Worm (Caenorhabditis elegans) whole organism, L4 larva: Measurements from ENCODE around the gene clec-67.
A peak's percentile ranks its signal among the peaks of the same experiment; 100 is the strongest.

Source experiments
- F44E2.7 ChIP-seq: fragments of 200-800 bp; sonication (Bioruptor generic); IDR thresholded peaks from 2 replicates; pipeline ENCODE4 v2.1.2; 2022; ENCODE audit warnings: missing genetic modification characterization, missing compliant biosample characterization
- ZK546.5 ChIP-seq, 2 experiments: sonication (generic microtip); optimal IDR thresholded peaks; 2 replicates each; lab custom pipeline; 2017; ENCODE audit warnings: missing biosample characterization in 2 of 2, missing genetic modification characterization in 2 of 2
- ceh-20 ChIP-seq: fragments of 200-800 bp; sonication (Bioruptor generic); IDR thresholded peaks from 2 replicates; pipeline ENCODE4 v1.3.6; 2022; ENCODE audit warnings: missing genetic modification reagents, missing genetic modification characterization, missing compliant biosample characterization
- ceh-62 ChIP-seq: sonication (generic microtip); optimal IDR thresholded peaks from 2 replicates; lab custom pipeline; 2017; ENCODE audit warnings: missing biosample characterization, missing genetic modification characterization
- daf-16 ChIP-seq, 3 experiments: sonication (generic microtip); optimal IDR thresholded peaks; 2 replicates each; lab custom pipeline; 2016 to 2017; ENCODE audit warnings: missing genetic modification characterization in 3 of 3, missing genetic modification reagents in 3 of 3, mild to moderate bottlenecking in 2 of 3, missing compliant biosample characterization in 2 of 3, missing biosample characterization in 1 of 3, moderate library complexity in 1 of 3
- daf-8 ChIP-seq: fragments of 200-800 bp; sonication (Bioruptor generic); IDR thresholded peaks from 2 replicates; pipeline ENCODE4 v1.3.6; 2022; ENCODE audit warnings: missing genetic modification characterization, missing compliant biosample characterization
- dmd-6 ChIP-seq: fragments of 200-800 bp; sonication (Bioruptor generic); IDR thresholded peaks from 2 replicates; pipeline ENCODE4 v1.3.6; 2022; ENCODE audit warnings: missing genetic modification reagents, missing genetic modification characterization, missing compliant biosample characterization
- dmd-8 ChIP-seq: fragments of 200-800 bp; sonication (Bioruptor generic); IDR thresholded peaks from 2 replicates; pipeline ENCODE4 v1.3.6; 2022; ENCODE audit warnings: missing genetic modification characterization, missing compliant biosample characterization
- dmd-9 ChIP-seq: fragments of 200-800 bp; sonication (Bioruptor generic); IDR thresholded peaks from 2 replicates; pipeline ENCODE4 v1.3.6; 2022; ENCODE audit warnings: missing genetic modification reagents, missing genetic modification characterization, missing compliant biosample characterization
- dve-1 ChIP-seq: sonication (generic microtip); optimal IDR thresholded peaks from 2 replicates; lab custom pipeline; 2017; ENCODE audit warnings: antibody characterized with exemption, mild to moderate bottlenecking, missing genetic modification characterization, missing compliant biosample characterization; ENCODE audit not compliant: insufficient read depth
- fkh-10 ChIP-seq: fragments of 150-350 bp; optimal IDR thresholded peaks from 2 replicates; lab custom pipeline; 2014; ENCODE audit warnings: missing biosample characterization, missing genetic modification reagents, missing genetic modification characterization
- hif-1 ChIP-seq, 2 experiments: sonication (generic microtip); optimal IDR thresholded peaks; 2 replicates each; lab custom pipeline; 2016 to 2017; ENCODE audit warnings: missing compliant biosample characterization in 2 of 2, missing genetic modification characterization in 2 of 2, missing genetic modification reagents in 2 of 2, missing genotype in 2 of 2, mild to moderate bottlenecking in 1 of 2
- hlh-11 ChIP-seq: fragments of 200-800 bp; sonication (Bioruptor generic); optimal IDR thresholded peaks from 2 replicates; lab custom pipeline; 2018; ENCODE audit warnings: mild to moderate bottlenecking, missing genetic modification characterization, missing compliant biosample characterization
- hlh-30 ChIP-seq: sonication (generic microtip); optimal IDR thresholded peaks from 2 replicates; lab custom pipeline; 2017; ENCODE audit warnings: antibody characterized with exemption, mild to moderate bottlenecking, missing genetic modification characterization, missing compliant biosample characterization; ENCODE audit not compliant: insufficient read depth
- jun-1 ChIP-seq: fragments of 150-350 bp; optimal IDR thresholded peaks from 2 replicates; lab custom pipeline; 2014; ENCODE audit warnings: missing biosample characterization, missing genetic modification reagents, missing genetic modification characterization
- lim-7 ChIP-seq: fragments of 200-800 bp; sonication (Bioruptor generic); IDR thresholded peaks from 2 replicates; pipeline ENCODE4 v1.3.6; 2022; ENCODE audit warnings: missing genetic modification characterization, missing compliant biosample characterization
- nhr-10 ChIP-seq: fragments of 150-350 bp; optimal IDR thresholded peaks from 2 replicates; lab custom pipeline; 2014; ENCODE audit warnings: missing biosample characterization, missing genetic modification characterization
- nhr-102 ChIP-seq: sonication (generic microtip); optimal IDR thresholded peaks from 2 replicates; lab custom pipeline; 2016; ENCODE audit warnings: mild to moderate bottlenecking, missing genetic modification characterization, moderate library complexity, missing compliant biosample characterization
- nhr-111 ChIP-seq: fragments of 200-800 bp; sonication (Bioruptor generic); optimal IDR thresholded peaks from 2 replicates; lab custom pipeline; 2018; ENCODE audit warnings: mild to moderate bottlenecking, missing genetic modification characterization, missing compliant biosample characterization
- nhr-25 ChIP-seq: sonication (generic microtip); optimal IDR thresholded peaks from 2 replicates; lab custom pipeline; 2017; ENCODE audit warnings: missing genetic modification characterization, mild to moderate bottlenecking, missing compliant biosample characterization, antibody characterized with exemption, moderate library complexity, borderline replicate concordance; ENCODE audit not compliant: insufficient read depth
- nhr-28 ChIP-seq: fragments of 150-350 bp; optimal IDR thresholded peaks from 2 replicates; lab custom pipeline; 2014; ENCODE audit warnings: missing biosample characterization, missing genetic modification characterization
- nhr-41 ChIP-seq: fragments of 200-800 bp; sonication (Bioruptor generic); IDR thresholded peaks from 2 replicates; pipeline ENCODE4 v1.3.6; 2022; ENCODE audit warnings: missing genetic modification reagents, missing genetic modification characterization, missing compliant biosample characterization
- nhr-6 ChIP-seq: fragments of 150-350 bp; optimal IDR thresholded peaks from 2 replicates; lab custom pipeline; 2014; ENCODE audit warnings: missing biosample characterization, missing genetic modification characterization
- nhr-77 ChIP-seq: fragments of 150-350 bp; optimal IDR thresholded peaks from 2 replicates; lab custom pipeline; 2014; ENCODE audit warnings: missing biosample characterization, missing genetic modification characterization
- pha-4 ChIP-seq, 2 experiments: fragments of 150-350 bp in 1 of 2; fragments of 200-800 bp in 1 of 2; sonication (Bioruptor generic) in 1 of 2; IDR thresholded peaks in 1 of 2; optimal IDR thresholded peaks in 1 of 2; 2 replicates each; pipeline versions ENCODE4 v1.3.6 to Lab custom; 2014 to 2022; ENCODE audit warnings: missing genetic modification characterization in 2 of 2, missing genetic modification reagents in 2 of 2, missing biosample characterization in 1 of 2, missing compliant biosample characterization in 1 of 2
- php-3 ChIP-seq: fragments of 200-800 bp; sonication (Bioruptor generic); IDR thresholded peaks from 2 replicates; pipeline ENCODE4 v1.3.6; 2022; ENCODE audit warnings: missing genetic modification reagents, missing genetic modification characterization, missing compliant biosample characterization
- pqm-1 ChIP-seq: sonication (generic microtip); optimal IDR thresholded peaks from 2 replicates; lab custom pipeline; 2017; ENCODE audit warnings: missing biosample characterization, missing genetic modification characterization
- set-16 ChIP-seq: fragments of 200-800 bp; sonication (Bioruptor generic); IDR thresholded peaks from 2 replicates; pipeline ENCODE4 v1.3.6; 2022; ENCODE audit warnings: missing genetic modification reagents, missing genetic modification characterization, missing compliant biosample characterization
- snpc-4 ChIP-seq: fragments of 150-350 bp; optimal IDR thresholded peaks from 2 replicates; lab custom pipeline; 2014; ENCODE audit warnings: missing biosample characterization, missing genetic modification characterization
- unc-130 ChIP-seq: sonication (generic microtip); optimal IDR thresholded peaks from 2 replicates; lab custom pipeline; 2016; ENCODE audit warnings: missing genetic modification reagents, missing genetic modification characterization, missing compliant biosample characterization
- unc-62 ChIP-seq, 3 experiments: fragments of 150-350 bp in 1 of 3; sonication (generic microtip); optimal IDR thresholded peaks in 2 of 3; peaks in 1 of 3; 1 replicate in 1 of 3; 2 replicates in 2 of 3; lab custom pipeline; 2014 to 2017; ENCODE audit warnings: missing biosample characterization in 3 of 3, missing genetic modification characterization in 3 of 3, missing genetic modification reagents in 3 of 3, missing genotype in 1 of 3
- zfp-2 ChIP-seq: sonication (generic microtip); optimal IDR thresholded peaks from 2 replicates; lab custom pipeline; 2016; ENCODE audit warnings: mild to moderate bottlenecking, missing genetic modification characterization, missing compliant biosample characterization
- zip-11 ChIP-seq: fragments of 200-800 bp; sonication (Bioruptor generic); IDR thresholded peaks from 2 replicates; pipeline ENCODE4 v1.3.6; 2022; ENCODE audit warnings: missing genetic modification characterization, missing compliant biosample characterization
- ztf-7 ChIP-seq: fragments of 150-350 bp; optimal IDR thresholded peaks from 2 replicates; lab custom pipeline; 2014; ENCODE audit warnings: missing biosample characterization, missing genetic modification characterization

The clec-67 gene

DNA sequence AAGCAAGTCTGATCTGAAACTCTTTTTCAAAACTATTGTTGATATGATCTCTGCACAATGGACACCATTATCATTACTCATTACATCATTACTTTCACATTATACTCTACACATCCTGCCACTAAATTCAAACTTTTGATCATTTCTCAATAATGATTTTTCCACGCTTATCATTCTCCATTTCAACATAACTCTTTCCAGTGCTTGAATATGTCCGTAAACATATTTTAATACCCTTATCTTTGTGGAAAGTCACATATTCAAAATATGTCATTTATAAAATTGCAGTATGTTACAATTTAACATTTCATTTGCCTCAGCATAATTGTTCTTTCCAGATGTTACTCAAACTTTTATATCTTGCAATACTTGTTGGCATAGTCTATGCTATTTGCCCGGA is 38.4 kb downstream of the clec-67 start, which contains the start of gene clec-75:
Gene clec-75 (plus strand): TSS at position 339 of the 400 bp plus-strand sequence.
- TF ChIP-seq ztf-7 (tag; lab: Kevin White, UChicago) (no peak), pqm-1 (tag; lab: Kevin White, UChicago) (peak; percentile 73), nhr-111 (GFP tag; lab: Kevin White, UChicago) (no peak), set-16 (GFP tag; lab: Robert Waterston, UW) (no peak), dmd-6 (GFP tag; lab: Robert Waterston, UW) (peak; percentile 29; the same call in 1 of the 2 replicates), ceh-20 (GFP tag; lab: Robert Waterston, UW) (no peak), nhr-28 (tag; lab: Kevin White, UChicago) (peak; percentile 43), daf-16 (GFP tag; optimal IDR thresholded peaks at IDR 0.05; lab: Kevin White, UChicago) (no peak), daf-16 (tag; optimal IDR thresholded peaks at IDR 0.05; lab: Kevin White, UChicago) (peak; percentile 67)

DNA sequence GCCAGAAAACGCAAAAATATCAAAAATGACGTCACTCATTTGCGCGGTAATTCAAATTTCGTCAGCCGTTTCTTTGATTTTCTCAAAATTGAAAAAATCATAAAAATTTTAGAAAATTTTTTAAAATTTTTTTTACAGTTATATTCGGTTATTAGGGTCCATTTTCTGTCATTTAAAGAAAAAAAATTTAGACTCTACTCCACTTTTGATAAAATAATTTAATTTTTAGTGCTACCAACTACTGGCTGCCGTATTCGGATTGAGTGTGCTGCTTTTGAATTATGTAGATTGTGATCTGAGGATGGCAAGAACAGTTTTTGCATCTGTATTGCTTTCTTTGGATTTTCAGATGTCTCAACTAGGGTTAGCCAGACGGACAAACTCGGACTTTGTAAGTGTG is 40.6 kb downstream of the clec-67 start, which contains the start of gene Y46C8AM.1:
Gene Y46C8AM.1 (plus strand): TSS at position 301 of the 400 bp plus-strand sequence.
- TF ChIP-seq snpc-4 (tag; lab: Kevin White, UChicago) (no peak), jun-1 (no peak), nhr-102 (tag; lab: Kevin White, UChicago) (no peak), lim-7 (GFP tag; lab: Robert Waterston, UW) (no peak), dmd-9 (GFP tag; lab: Robert Waterston, UW) (no peak), ceh-62 (tag; lab: Kevin White, UChicago) (no peak), dve-1 (tag; lab: Kevin White, UChicago) (no peak), F44E2.7 (GFP tag; lab: Robert Waterston, UW) (no peak), dmd-8 (no peak), ZK546.5 (tag; optimal IDR thresholded peaks at IDR 0.05; lab: Kevin White, UChicago) (no peak), unc-130 (no peak), nhr-10 (tag; lab: Kevin White, UChicago) (no peak), zip-11 (GFP tag; lab: Robert Waterston, UW) (no peak)

DNA sequence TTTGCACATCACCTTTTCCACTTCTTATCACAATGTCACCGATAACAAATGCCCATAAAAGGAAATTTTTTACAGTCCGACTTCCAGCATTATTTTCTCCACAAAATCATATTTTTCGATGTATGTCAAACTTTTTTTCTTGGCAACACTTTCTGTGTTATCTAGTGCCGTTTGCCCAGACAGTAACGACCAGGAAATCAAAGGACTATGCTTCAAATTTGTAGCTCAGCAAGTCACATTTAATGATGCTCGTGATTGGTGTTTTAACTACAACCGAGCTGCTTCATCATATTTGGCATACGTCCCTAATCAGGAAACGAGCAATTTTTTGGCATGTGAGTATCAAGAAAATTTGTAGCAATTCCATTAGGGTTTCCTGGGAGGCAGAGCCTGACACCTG is 41.5 kb downstream of the clec-67 start:
- TF ChIP-seq php-3 (GFP tag; lab: Robert Waterston, UW) (no peak), hif-1 (tag; optimal IDR thresholded peaks at IDR 0.05; lab: Kevin White, UChicago) (no peak), zfp-2 (tag; lab: Kevin White, UChicago) (no peak), nhr-6 (tag; lab: Kevin White, UChicago) (no peak), fkh-10 (GFP tag; lab: Kevin White, UChicago) (no peak), hlh-11 (tag; lab: Kevin White, UChicago) (no peak), nhr-41 (no peak), set-16 (GFP tag; lab: Robert Waterston, UW) (no peak), nhr-28 (tag; lab: Kevin White, UChicago) (peak; percentile 64), hlh-30 (tag; lab: Kevin White, UChicago) (peak; percentile 9), pha-4 (GFP tag; IDR thresholded peaks at IDR 0.05; lab: Robert Waterston, UW) (no peak), pha-4 (tag; optimal IDR thresholded peaks at IDR 0.05; lab: Kevin White, UChicago) (no peak), jun-1 (no peak), dmd-6 (GFP tag; lab: Robert Waterston, UW) (peak; percentile 22; the same call in 1 of the 2 replicates), dmd-8 (no peak)
- TF ChIP-seq, all 104 proteins: peak for 3

DNA sequence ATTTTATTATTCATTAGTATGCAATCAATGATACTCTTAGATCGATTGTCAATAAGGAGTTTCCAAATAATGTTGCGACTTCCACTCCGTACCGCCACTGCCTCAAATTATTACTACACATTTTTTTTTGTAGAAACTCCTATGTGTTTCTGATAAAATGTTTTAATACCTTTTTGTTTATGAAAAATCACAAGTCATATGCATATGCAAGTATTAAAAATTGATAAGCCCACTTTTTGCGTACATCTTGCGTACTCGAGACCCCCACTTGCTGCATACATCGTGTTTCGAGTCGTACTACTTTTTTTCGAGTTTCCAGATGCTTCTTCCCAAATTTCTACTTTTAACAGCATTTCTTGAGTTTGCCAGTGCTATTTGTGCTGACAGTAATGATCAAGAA is 43.0 kb downstream of the clec-67 start, which contains the start of gene clec-76:
Gene clec-76 (plus strand): TSS at position 234 of the 400 bp plus-strand sequence.
- no peak for TF ChIP-seq daf-16 (GFP tag; optimal IDR thresholded peaks at IDR 0.05; lab: Kevin White, UChicago)
- peak; percentile 51 for TF ChIP-seq daf-16 (tag; optimal IDR thresholded peaks at IDR 0.05; lab: Kevin White, UChicago)
- no peak for TF ChIP-seq nhr-25 (tag; lab: Kevin White, UChicago)
- peak; percentile 36; the same call in 1 of the 2 replicates for TF ChIP-seq dmd-6 (GFP tag; lab: Robert Waterston, UW)
- TF ChIP-seq daf-8 (GFP tag; lab: Robert Waterston, UW), result no peak
- TF ChIP-seq jun-1, result no peak
- TF ChIP-seq unc-62 (GFP tag; optimal IDR thresholded peaks at IDR 0.05 in 1 of 2; lab: Kevin White, UChicago), result no peak
- no peak for TF ChIP-seq unc-62 (tag; optimal IDR thresholded peaks at IDR 0.05; lab: Kevin White, UChicago)
- TF ChIP-seq ceh-20 (GFP tag; lab: Robert Waterston, UW), result no peak
- TF ChIP-seq pqm-1 (tag; lab: Kevin White, UChicago), result peak; percentile 3
- peak; percentile 74 for TF ChIP-seq nhr-28 (tag; lab: Kevin White, UChicago)
- TF ChIP-seq nhr-77 (tag; lab: Kevin White, UChicago), result peak; percentile 58
- TF ChIP-seq fkh-10 (GFP tag; lab: Kevin White, UChicago), result no peak
